Worm (Caenorhabditis elegans): Measurements from ENCODE around the gene spe-29.

DNA sequence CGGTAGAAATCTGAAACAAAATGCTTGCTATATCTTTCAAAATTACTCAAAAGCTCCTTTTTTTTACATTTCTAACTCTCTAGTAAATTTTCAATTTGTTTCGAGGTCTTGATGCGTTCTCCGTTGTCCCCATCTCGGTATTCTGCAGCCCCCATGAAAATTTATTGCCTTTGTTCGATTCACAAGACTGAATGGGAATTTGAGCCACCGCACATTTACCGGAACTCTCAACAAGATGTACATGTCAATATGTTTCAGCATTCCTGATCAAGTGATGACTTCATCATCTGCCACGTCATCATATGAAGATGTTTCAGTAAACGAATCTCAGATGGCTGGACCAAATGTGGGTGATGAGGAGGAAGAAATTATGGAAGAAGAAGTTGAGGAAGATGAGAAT is 13.3 kb upstream of the spe-29 start:
- TF ChIP-seq B0310.2 (tag; optimal IDR thresholded peaks at IDR 0.05) (no peak), ceh-13 (GFP tag; optimal IDR thresholded peaks at IDR 0.05) (no peak), scrt-1 (GFP tag; IDR thresholded peaks at IDR 0.05) (no peak), tbx-37 (GFP tag; conservative IDR thresholded peaks at IDR 0.05) (no peak), ama-1 (optimal IDR thresholded peaks at IDR 0.05) (no peak), flt-1 (GFP tag; IDR thresholded peaks at IDR 0.05) (no peak), aly-1 (tag; optimal IDR thresholded peaks at IDR 0.05) (no peak), tra-4 (tag; optimal IDR thresholded peaks at IDR 0.05) (no peak), pes-1 (GFP tag; IDR thresholded peaks at IDR 0.05) (no peak), ets-7 (tag; optimal IDR thresholded peaks at IDR 0.05) (no peak), ceh-36 (tag; optimal IDR thresholded peaks at IDR 0.05) (no peak), hmbx-1 (tag; optimal IDR thresholded peaks at IDR 0.05) (no peak), F13C5.2 (tag; optimal IDR thresholded peaks at IDR 0.05) (no peak)
